Worm (Caenorhabditis elegans): ENCODE data around the gene C45B11.8.

Gene C45B11.8

ce11 chrV:11039379-11039954 is 1.1 kb upstream of the C45B11.8 start, which contains the start of gene pak-2 (continued):
- TF ChIP-seq nhr-90 (tag; optimal IDR thresholded peaks at IDR 0.05; ENCODE audit: poor library complexity) (peak; percentile 85), dpl-1 (GFP tag; optimal IDR thresholded peaks at IDR 0.05) (peak; percentile 61 to 77 (median 68)), ama-1 (optimal IDR thresholded peaks at IDR 0.05) (no peak), fkh-8 (tag; optimal IDR thresholded peaks at IDR 0.05) (peak; percentile 85), nhr-12 (tag; optimal IDR thresholded peaks at IDR 0.05) (no peak), nhr-28 (tag; optimal IDR thresholded peaks at IDR 0.05) (no peak), skn-1 (tag; optimal IDR thresholded peaks at IDR 0.05) (peak; percentile 38), nhr-84 (tag; optimal IDR thresholded peaks at IDR 0.05) (no peak), zip-4 (GFP tag; optimal IDR thresholded peaks at IDR 0.05) (no peak), nhr-20 (tag; optimal IDR thresholded peaks at IDR 0.05) (peak; percentile 90), tlp-1 (tag; optimal IDR thresholded peaks at IDR 0.05) (no peak), mdl-1 (tag; optimal IDR thresholded peaks at IDR 0.05) (peak in 1 of 2 experiments; percentile 18), lin-35 (GFP tag; optimal IDR thresholded peaks at IDR 0.05) (peak; percentile 74 to 89), egl-13 (tag; optimal IDR thresholded peaks at IDR 0.05) (peak; percentile 71), ceh-90 (tag; optimal IDR thresholded peaks at IDR 0.05) (peak; percentile 64), lin-14 (GFP tag; optimal IDR thresholded peaks at IDR 0.05) (peak; percentile 95), lin-39 (tag; optimal IDR thresholded peaks at IDR 0.05) (peak; percentile 37), unc-86 (tag; optimal IDR thresholded peaks at IDR 0.05) (peak; percentile 73), rnt-1 (tag; optimal IDR thresholded peaks at IDR 0.05) (peak; percentile 88), unc-130 (tag; optimal IDR thresholded peaks at IDR 0.05) (peak; percentile 11), ztf-11 (tag; optimal IDR thresholded peaks at IDR 0.05) (peak in 1 of 2 experiments; percentile 88), efl-1 (optimal IDR thresholded peaks at IDR 0.05) (peak; percentile 78 to 84), efl-1 (GFP tag; optimal IDR thresholded peaks at IDR 0.05 in 1 of 2) (peak; percentile 69 to 96), irx-1 (tag; optimal IDR thresholded peaks at IDR 0.05) (peak; percentile 62), sox-4 (tag; optimal IDR thresholded peaks at IDR 0.05) (peak; percentile 74), nhr-47 (tag; optimal IDR thresholded peaks at IDR 0.05) (peak; percentile 90), alr-1 (tag; optimal IDR thresholded peaks at IDR 0.05; ENCODE audit: borderline replicate concordance) (no peak), unc-30 (tag; optimal IDR thresholded peaks at IDR 0.05) (no peak), unc-62 (GFP tag; optimal IDR thresholded peaks at IDR 0.05) (no peak), nhr-11 (tag; optimal IDR thresholded peaks at IDR 0.05) (no peak), nhr-76 (tag; optimal IDR thresholded peaks at IDR 0.05) (no peak), ztf-4 (tag; optimal IDR thresholded peaks at IDR 0.05) (no peak), pag-3 (tag; optimal IDR thresholded peaks at IDR 0.05; ENCODE audit: borderline replicate concordance, insufficient read depth) (no peak), nhr-77 (tag; optimal IDR thresholded peaks at IDR 0.05) (peak; percentile 90), sup-37 (GFP tag; optimal IDR thresholded peaks at IDR 0.05) (no peak), fkh-4 (tag; optimal IDR thresholded peaks at IDR 0.05; ENCODE audit: borderline replicate concordance) (peak; percentile 85), snpc-4 (tag; optimal IDR thresholded peaks at IDR 0.05) (peak; percentile 37), hpl-2 (GFP tag; optimal IDR thresholded peaks at IDR 0.05) (peak; percentile 63), jun-1 (tag; optimal IDR thresholded peaks at IDR 0.05) (no peak), ets-5 (GFP tag; IDR thresholded peaks at IDR 0.05) (no peak), snu-23 (GFP tag; optimal IDR thresholded peaks at IDR 0.05) (peak; percentile 91), egl-27 (tag; optimal IDR thresholded peaks at IDR 0.05) (no peak), mef-2 (tag; optimal IDR thresholded peaks at IDR 0.05) (no peak), aha-1 (tag; optimal IDR thresholded peaks at IDR 0.05) (no peak), zag-1 (tag; optimal IDR thresholded peaks at IDR 0.05) (peak; percentile 31), efl-3 (GFP tag; optimal IDR thresholded peaks at IDR 0.05) (no peak)

All from whole organism, L1 larva.